Fruit fly (Drosophila melanogaster) whole organism, larva: ENCODE measurements around the gene Arfip.
A peak's percentile ranks its signal among the peaks of the same experiment; 100 is the strongest.

Experiments
- noc ChIP-seq: fragments of 200-800 bp; sonication (Bioruptor generic); optimal IDR thresholded peaks from 3 replicates; lab custom pipeline; 2019; ENCODE audit warnings: missing biosample characterization, mild to moderate bottlenecking, missing genetic modification characterization, moderate library complexity

Gene Arfip

dm6 chr3R:11236041-11236440 lies 1.2 kb upstream of the Arfip start, which contains the start of gene CG31441:
Gene CG31441, plus strand, starts transcription at chr3R:11236286.
- TF ChIP-seq noc (tag; lab: Kevin White, UChicago): no peak

- no peak for TF ChIP-seq noc (tag; lab: Kevin White, UChicago)
These were observed 3.0 kb downstream of the Arfip start, which contains the start of the genes CG17187 and Dph3 for dm6 chr3R:11231705-11232261. Gene CG17187, minus strand, starts transcription at chr3R:11231879. Gene Dph3, plus strand, starts transcription at chr3R:11231912.

dm6 chr3R:11231037-11231436 lies 3.8 kb downstream of the Arfip start:
- TF ChIP-seq noc (tag; lab: Kevin White, UChicago): no peak

dm6 chr3R:11230392-11230791 lies 4.4 kb downstream of the Arfip start, which contains the start of gene GCC88:
Gene GCC88, minus strand, starts transcription at chr3R:11230600.
- no peak for TF ChIP-seq noc (tag; lab: Kevin White, UChicago)

dm6 chr3R:11226496-11226895 lies 8.3 kb downstream of the Arfip start, which contains the start of gene CG17726:
Gene CG17726, plus strand, starts transcription at chr3R:11226762.
- TF ChIP-seq noc (tag; lab: Kevin White, UChicago): peak; percentile 95

dm6 chr3R:11225220-11225619 lies 9.6 kb downstream of the Arfip start, which contains the start of gene scpr-C:
Gene scpr-C, plus strand, starts transcription at chr3R:11225520.
- TF ChIP-seq noc (tag; lab: Kevin White, UChicago): no peak

- no peak for TF ChIP-seq noc (tag; lab: Kevin White, UChicago)
These were observed 10.3 kb downstream of the Arfip start for dm6 chr3R:11224478-11224877.

- no peak for TF ChIP-seq noc (tag; lab: Kevin White, UChicago)
These were observed 12.2 kb downstream of the Arfip start for dm6 chr3R:11222587-11222986.

dm6 chr3R:11221437-11222230 lies 13.2 kb downstream of the Arfip start, which contains the start of the genes CG6693 and RpL3:
Gene CG6693, minus strand, starts transcription at chr3R:11221639.
Gene RpL3, plus strand, starts transcription at chr3R:11221894.
- TF ChIP-seq noc (tag; lab: Kevin White, UChicago): peak; percentile 55

- TF ChIP-seq noc (tag; lab: Kevin White, UChicago): no peak
These were observed 14.9 kb downstream of the Arfip start, which contains the start of gene CG6689 for dm6 chr3R:11219883-11220282. Gene CG6689, minus strand, starts transcription at chr3R:11220064.

- peak; percentile 69 for TF ChIP-seq noc (tag; lab: Kevin White, UChicago)
These were observed 18.6 kb downstream of the Arfip start, which contains the start of the genes RpS25 and CG4820 for dm6 chr3R:11216156-11216630. Gene RpS25, minus strand, starts transcription at chr3R:11216287. Gene CG4820, plus strand, starts transcription at chr3R:11216535.

- TF ChIP-seq noc (tag; lab: Kevin White, UChicago): peak; percentile 85
These were observed 20.3 kb downstream of the Arfip start, which contains the start of gene ZnT86D for dm6 chr3R:11214449-11214950. Gene ZnT86D, minus strand, starts transcription at chr3R:11214539.

dm6 chr3R:11211291-11212061 lies 23.3 kb downstream of the Arfip start:
- peak; percentile 68 for TF ChIP-seq noc (tag; lab: Kevin White, UChicago)

dm6 chr3R:11209801-11210402 lies 24.9 kb downstream of the Arfip start, which contains the start of the genes SdhC and Tctp:
Gene SdhC, minus strand, starts transcription at chr3R:11209849.
Gene Tctp, plus strand, starts transcription at chr3R:11210247.
- peak; percentile 63 for TF ChIP-seq noc (tag; lab: Kevin White, UChicago)
